Worm (Caenorhabditis elegans) whole organism, L3 larva: ENCODE measurements around the gene C18G1.7.

ENCODE experiments used
- elt-3 ChIP-seq, 3 experiments: fragments of 150-350 bp in 1 of 3; sonication (generic microtip) in 2 of 3; optimal IDR thresholded peaks; 2 replicates in 2 of 3; 4 replicates in 1 of 3; lab custom pipeline; 2014 to 2017; ENCODE audit warnings: missing biosample characterization in 3 of 3, missing genetic modification characterization in 3 of 3
- nhr-12 ChIP-seq: fragments of 150-350 bp; optimal IDR thresholded peaks from 2 replicates; lab custom pipeline; 2014; ENCODE audit warnings: missing biosample characterization, missing genetic modification characterization

- TF ChIP-seq elt-3 (tag; optimal IDR thresholded peaks at IDR 0.05; lab: Kevin White, UChicago), result no peak
- no peak for TF ChIP-seq nhr-12 (tag; lab: Kevin White, UChicago)
Observed at ce11 chrV:4790368-4790767, 45.0 kb downstream of the C18G1.7 start, which contains the start of gene R02F11.12.
